Worm (Caenorhabditis elegans): ENCODE results near the gene rps-11.
A peak's percentile ranks its signal among the peaks of the same experiment; 100 is the strongest.

Gene rps-11

DNA sequence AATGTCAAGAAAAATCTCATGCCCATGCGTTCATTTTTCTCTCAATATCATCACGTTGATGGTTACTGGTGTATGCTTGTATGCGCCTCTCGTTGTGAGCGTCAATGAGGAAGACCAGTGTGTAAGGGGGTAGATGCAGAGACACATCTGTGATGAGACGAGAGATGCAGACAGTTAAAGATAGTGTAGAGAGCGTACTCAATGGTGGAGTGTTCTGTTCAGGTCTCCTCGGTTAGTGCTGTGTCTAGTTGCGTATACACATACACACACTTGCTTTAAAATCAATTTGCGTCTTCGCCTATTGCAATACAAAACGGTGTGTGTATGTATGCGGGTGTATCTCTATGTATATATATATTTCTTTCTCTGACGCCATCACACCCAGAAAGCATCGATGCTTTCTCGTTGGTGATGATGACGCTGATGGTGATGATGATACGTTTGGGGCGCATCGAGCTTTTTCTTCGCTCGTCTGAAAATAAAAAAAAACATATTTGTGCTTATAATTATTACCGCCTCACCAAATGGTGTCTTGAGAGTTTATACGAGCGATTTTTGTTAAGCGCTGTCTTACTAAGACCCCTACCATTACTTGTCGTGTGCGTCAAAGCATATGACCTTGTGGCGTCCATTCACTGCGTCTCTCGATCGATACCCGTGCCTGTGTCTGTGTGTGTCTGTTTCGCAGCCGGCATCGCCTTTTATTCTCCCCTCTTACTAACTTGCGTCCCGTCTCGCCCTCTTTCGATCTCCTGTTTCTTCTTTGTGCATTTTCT lies 8.8 kb upstream of the rps-11 start, which contains the start of gene F40F11.3 (continued):
- peak; percentile 76 for TF ChIP-seq skn-1 (tag; optimal IDR thresholded peaks at IDR 0.05)
- TF ChIP-seq blmp-1 (tag; optimal IDR thresholded peaks at IDR 0.05; ENCODE audit: insufficient read depth): peak; percentile 80
- TF ChIP-seq R02D3.7 (tag; optimal IDR thresholded peaks at IDR 0.05): peak; percentile 6
- peak; percentile 75 for TF ChIP-seq sma-3 (GFP tag; optimal IDR thresholded peaks at IDR 0.05)
- TF ChIP-seq nhr-11 (tag; optimal IDR thresholded peaks at IDR 0.05): no peak
- TF ChIP-seq ama-1 (optimal IDR thresholded peaks at IDR 0.05): no peak
- peak; percentile 71 for TF ChIP-seq ceh-16 (tag; optimal IDR thresholded peaks at IDR 0.05)
- TF ChIP-seq nhr-25 (tag; optimal IDR thresholded peaks at IDR 0.05): peak; percentile 85
- TF ChIP-seq ztf-11 (tag; optimal IDR thresholded peaks at IDR 0.05): no peak
- no peak for TF ChIP-seq elt-3 (tag; optimal IDR thresholded peaks at IDR 0.05)
- peak; percentile 16 for TF ChIP-seq unc-62 (GFP tag; optimal IDR thresholded peaks at IDR 0.05)
- TF ChIP-seq ceh-82 (tag; optimal IDR thresholded peaks at IDR 0.05): no peak
- peak; percentile 93 for TF ChIP-seq nhr-6 (tag; optimal IDR thresholded peaks at IDR 0.05)
- TF ChIP-seq nhr-129 (tag; optimal IDR thresholded peaks at IDR 0.05): peak; percentile 98
- peak; percentile 84 for TF ChIP-seq unc-55 (GFP tag; optimal IDR thresholded peaks at IDR 0.05)
- peak; percentile 13 for TF ChIP-seq unc-39 (tag; optimal IDR thresholded peaks at IDR 0.05)
- TF ChIP-seq ztf-1 (GFP tag; conservative IDR thresholded peaks at IDR 0.05): 0 out of 2 replicates have a peak, but pooled peaks have one; percentile 16
- TF ChIP-seq nhr-10 (tag; optimal IDR thresholded peaks at IDR 0.05): peak; percentile 36

DNA sequence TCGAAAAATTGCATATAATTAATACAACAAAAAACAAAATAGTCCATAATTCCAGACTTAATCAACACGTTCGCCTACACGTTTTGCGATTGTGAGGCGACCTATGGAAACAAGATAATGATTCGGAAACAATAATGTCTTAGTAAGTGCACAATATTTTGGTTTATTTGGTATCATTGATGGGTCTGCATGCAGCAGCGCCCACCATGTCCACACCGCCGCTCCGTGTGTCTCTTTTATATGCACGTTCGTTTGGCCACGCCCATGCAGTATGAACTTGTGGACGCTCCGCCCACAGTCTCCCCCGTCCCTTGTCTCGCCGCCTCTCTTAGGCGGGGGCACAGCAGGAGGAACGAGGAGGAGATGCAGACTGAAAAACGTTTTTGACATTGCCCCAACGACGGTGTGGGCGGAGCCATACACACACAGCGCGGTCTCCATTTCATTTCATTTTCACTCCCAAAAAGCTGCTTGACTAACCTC lies 8.2 kb upstream of the rps-11 start, which contains the start of gene mig-38:
Gene mig-38 (plus strand): TSS at position 54 of the 483 bp plus-strand sequence.
- TF ChIP-seq nhr-23 (tag; optimal IDR thresholded peaks at IDR 0.05): no peak
- peak; percentile 23 for TF ChIP-seq fos-1 (tag; optimal IDR thresholded peaks at IDR 0.05)
- no peak for TF ChIP-seq unc-39 (tag; optimal IDR thresholded peaks at IDR 0.05)
- peak; percentile 27 for TF ChIP-seq lin-13 (GFP tag; optimal IDR thresholded peaks at IDR 0.05)
- peak; percentile 48 for TF ChIP-seq C34F6.9 (tag; optimal IDR thresholded peaks at IDR 0.05)
- peak; percentile 44 for TF ChIP-seq nhr-129 (tag; optimal IDR thresholded peaks at IDR 0.05)
- peak; percentile 63 for TF ChIP-seq F13H6.1 (tag; optimal IDR thresholded peaks at IDR 0.05)
- no peak for TF ChIP-seq gmeb-1 (tag; optimal IDR thresholded peaks at IDR 0.05)
- peak; percentile 29 to 59 for TF ChIP-seq lsy-2 (tag; optimal IDR thresholded peaks at IDR 0.05)
- TF ChIP-seq aly-2 (tag; optimal IDR thresholded peaks at IDR 0.05): no peak
- peak; percentile 25 for TF ChIP-seq zag-1 (tag; optimal IDR thresholded peaks at IDR 0.05)
- TF ChIP-seq blmp-1 (tag; optimal IDR thresholded peaks at IDR 0.05; ENCODE audit: insufficient read depth): peak; percentile 30
- peak; percentile 34 for TF ChIP-seq unc-55 (GFP tag; optimal IDR thresholded peaks at IDR 0.05)
- no peak for TF ChIP-seq sma-3 (GFP tag; optimal IDR thresholded peaks at IDR 0.05)
- peak; percentile 99 for TF ChIP-seq ama-1 (optimal IDR thresholded peaks at IDR 0.05)
- TF ChIP-seq sem-4 (tag; optimal IDR thresholded peaks at IDR 0.05): peak; percentile 61
- TF ChIP-seq crh-2 (tag; optimal IDR thresholded peaks at IDR 0.05): peak; percentile 76
- peak in 1 of 2 experiments; percentile 57 for TF ChIP-seq mdl-1 (tag; optimal IDR thresholded peaks at IDR 0.05)
- TF ChIP-seq sma-9 (GFP tag; optimal IDR thresholded peaks at IDR 0.05): peak; percentile 60
- no peak for TF ChIP-seq sma-9 (tag; optimal IDR thresholded peaks at IDR 0.05)
- peak; percentile 4 for TF ChIP-seq Y55F3AM.14 (GFP tag; optimal IDR thresholded peaks at IDR 0.05)
- peak; percentile 47 for TF ChIP-seq nhr-21 (tag; optimal IDR thresholded peaks at IDR 0.05)
- no peak for TF ChIP-seq ceh-16 (tag; optimal IDR thresholded peaks at IDR 0.05)

DNA sequence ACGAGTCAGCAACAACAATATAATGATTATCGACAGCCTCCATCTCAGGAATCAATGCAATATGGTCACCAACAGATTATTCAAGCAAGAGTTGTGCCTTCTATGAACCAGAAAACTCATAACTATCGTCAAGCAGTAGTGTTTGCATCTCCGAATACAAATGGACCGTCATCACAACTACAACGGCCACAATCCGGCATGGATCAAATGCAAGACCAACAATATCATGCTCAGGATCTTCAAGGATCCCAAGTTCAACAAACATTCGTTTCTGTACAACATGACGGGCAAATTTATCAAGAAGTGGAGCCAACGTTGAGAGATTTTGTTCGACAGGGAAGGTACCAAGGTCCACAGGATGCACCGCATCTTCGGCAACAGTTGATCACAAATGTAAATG lies 5.4 kb upstream of the rps-11 start:
- TF ChIP-seq C34F6.9 (tag; optimal IDR thresholded peaks at IDR 0.05) (no peak), sma-9 (GFP tag; optimal IDR thresholded peaks at IDR 0.05) (no peak), sma-9 (tag; optimal IDR thresholded peaks at IDR 0.05) (no peak), mdl-1 (tag; optimal IDR thresholded peaks at IDR 0.05) (no peak), egl-27 (tag; optimal IDR thresholded peaks at IDR 0.05) (no peak), ztf-11 (tag; optimal IDR thresholded peaks at IDR 0.05) (no peak), lin-39 (tag; optimal IDR thresholded peaks at IDR 0.05) (no peak)

DNA sequence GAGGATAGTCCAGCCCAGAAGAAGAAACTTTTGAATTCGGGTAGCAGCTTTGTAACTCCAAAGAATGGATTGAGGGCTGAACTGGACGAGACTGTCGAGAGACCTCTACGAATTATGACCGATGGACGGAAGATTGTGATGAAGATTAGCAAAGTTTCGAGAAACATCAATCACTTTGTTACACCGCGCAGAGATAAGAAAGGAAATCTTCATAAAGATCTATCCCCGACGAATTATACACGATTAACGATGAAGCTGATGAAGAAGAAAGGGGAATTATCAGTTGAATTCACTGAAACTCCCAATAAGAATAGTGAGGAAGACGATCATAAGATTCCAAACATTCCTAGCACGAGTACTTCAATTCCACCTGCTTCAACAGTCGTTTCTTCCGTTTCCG lies 2.7 kb upstream of the rps-11 start:
- TF ChIP-seq elt-1 (tag; optimal IDR thresholded peaks at IDR 0.05) (peak; percentile 47), F13H6.1 (tag; optimal IDR thresholded peaks at IDR 0.05) (no peak), ceh-16 (tag; optimal IDR thresholded peaks at IDR 0.05) (peak; percentile 7)
